Fruit fly (Drosophila melanogaster) whole organism: ENCODE results near the gene Piezo.
A peak's percentile ranks its signal among the peaks of the same experiment; 100 is the strongest.

Experiments
- CG8478 ChIP-seq: fragments of >200 bp; optimal IDR thresholded peaks from 2 replicates; lab custom pipeline; 2018; ENCODE audit warnings: inconsistent platforms
- Dll ChIP-seq: fragments of >200 bp; optimal IDR thresholded peaks from 2 replicates; lab custom pipeline; 2017
- EcR ChIP-seq, 2 experiments: fragments of >200 bp; optimal IDR thresholded peaks; 2 replicates each; lab custom pipeline; 2017; ENCODE audit warnings: missing biosample characterization in 2 of 2, missing genetic modification characterization in 2 of 2, missing genetic modification reagents in 2 of 2
- pan ChIP-seq: fragments of >200 bp; optimal IDR thresholded peaks from 2 replicates; lab custom pipeline; 2017
- psq ChIP-seq: fragments of >200 bp; optimal IDR thresholded peaks from 2 replicates; lab custom pipeline; 2017
- usp ChIP-seq: fragments of >200 bp; optimal IDR thresholded peaks from 2 replicates; lab custom pipeline; 2017; ENCODE audit warnings: missing biosample characterization, missing genetic modification characterization, mixed read lengths

The Piezo gene

dm6 chr2L:8229134-8229533, 66.3 kb downstream of the Piezo start:
- TF ChIP-seq pan (lab: Kevin White, UChicago), result no peak
- no peak for TF ChIP-seq Dll
- TF ChIP-seq psq (lab: Kevin White, UChicago), result no peak

DNA sequence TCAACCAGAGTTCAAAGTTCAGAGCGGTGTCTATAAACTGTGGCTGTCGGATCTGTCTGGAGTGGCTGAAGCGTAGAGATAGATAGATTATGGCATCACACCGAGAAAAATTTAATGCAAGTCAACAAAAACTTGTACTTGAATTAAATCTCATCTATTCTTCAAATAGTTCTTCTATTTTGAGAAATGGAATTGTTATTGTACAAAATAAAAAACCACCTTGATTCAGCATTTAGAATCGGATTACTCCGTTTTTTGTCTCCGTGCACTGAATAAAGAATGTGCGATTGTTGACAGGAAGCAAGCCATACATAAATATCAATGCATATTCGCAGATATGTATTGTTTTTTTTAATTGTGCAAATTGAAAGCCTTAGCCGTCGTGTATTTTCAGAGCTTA, 66.8 kb downstream of the Piezo start:
- peak; percentile 10 for TF ChIP-seq pan (lab: Kevin White, UChicago)
- TF ChIP-seq usp (GFP tag; lab: Kevin White, UChicago), result no peak

dm6 chr2L:8230255-8230654, 67.4 kb downstream of the Piezo start:
- TF ChIP-seq EcR (GFP tag; optimal IDR thresholded peaks at IDR 0.05; lab: Kevin White, UChicago) (no peak), CG8478 (no peak), psq (lab: Kevin White, UChicago) (no peak)

dm6 chr2L:8232389-8232788, 69.5 kb downstream of the Piezo start:
- TF ChIP-seq EcR (GFP tag; optimal IDR thresholded peaks at IDR 0.05; lab: Kevin White, UChicago) (no peak), Dll (no peak), psq (lab: Kevin White, UChicago) (no peak), CG8478 (no peak), pan (lab: Kevin White, UChicago) (no peak)

- TF ChIP-seq CG8478, result no peak
- no peak for TF ChIP-seq usp (GFP tag; lab: Kevin White, UChicago)
- no peak for TF ChIP-seq pan (lab: Kevin White, UChicago)
- no peak for TF ChIP-seq EcR (GFP tag; optimal IDR thresholded peaks at IDR 0.05; lab: Kevin White, UChicago)
- no peak for TF ChIP-seq Dll
- TF ChIP-seq psq (lab: Kevin White, UChicago), result no peak
These were observed 70.7 kb downstream of the Piezo start for dm6 chr2L:8233571-8233970.

DNA sequence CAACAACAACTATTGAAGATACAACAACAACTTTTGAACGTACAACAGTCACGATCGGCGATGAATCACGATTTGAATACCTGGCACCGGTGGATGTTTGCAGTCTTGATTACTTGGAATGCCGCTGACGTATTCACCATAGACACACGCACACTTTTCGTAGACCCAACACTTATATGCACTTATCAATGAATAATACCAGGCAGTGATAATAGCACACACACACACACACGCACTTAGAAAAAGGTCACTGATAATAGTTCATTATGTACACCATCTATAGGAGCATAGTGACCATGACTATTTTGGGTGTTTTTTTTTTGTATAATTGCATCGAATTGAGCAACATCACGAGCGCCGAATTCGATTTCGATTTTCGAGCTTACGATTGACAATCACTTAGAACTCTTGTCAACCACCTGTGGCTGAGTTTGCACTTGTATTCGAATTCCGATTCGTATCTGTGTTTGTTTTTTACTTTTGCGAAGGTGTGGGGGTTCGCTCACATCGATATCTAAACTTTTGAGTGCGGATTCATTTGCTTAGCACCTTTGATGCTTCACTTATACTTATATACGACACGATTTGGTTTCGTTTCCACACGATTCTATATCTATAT, 76.3 kb downstream of the Piezo start:
- no peak for TF ChIP-seq Dll
